Worm (Caenorhabditis elegans): ENCODE measurements around the gene ctsa-1.1.
A peak's percentile ranks its signal among the peaks of the same experiment; 100 is the strongest.

ctsa-1.1 gene

DNA sequence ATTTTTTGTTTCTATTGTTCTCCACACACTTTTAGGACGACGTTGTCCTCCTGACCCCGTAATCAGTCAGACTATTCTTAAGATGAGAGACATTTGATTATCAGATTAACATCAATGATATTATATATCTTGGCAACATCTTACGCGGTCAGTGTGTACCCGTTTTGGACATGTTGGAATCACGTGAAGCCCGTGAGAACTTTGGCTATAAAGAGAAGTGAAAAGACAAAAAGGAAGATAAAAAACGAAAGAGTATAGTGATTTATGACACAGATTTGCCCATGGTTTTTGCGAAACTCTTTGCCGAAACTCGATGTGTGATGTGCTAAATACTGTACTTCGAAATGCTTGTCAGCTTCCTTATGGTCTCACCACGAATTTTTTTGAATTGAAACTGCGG lies 7.8 kb downstream of the ctsa-1.1 start:
- TF ChIP-seq elt-1 (tag; optimal IDR thresholded peaks at IDR 0.05; ENCODE audit: borderline replicate concordance, insufficient read depth) (peak; percentile 29), nhr-12 (tag; optimal IDR thresholded peaks at IDR 0.05) (no peak), elt-3 (tag; optimal IDR thresholded peaks at IDR 0.05) (peak; percentile 25), zip-8 (tag; optimal IDR thresholded peaks at IDR 0.05) (no peak)

DNA sequence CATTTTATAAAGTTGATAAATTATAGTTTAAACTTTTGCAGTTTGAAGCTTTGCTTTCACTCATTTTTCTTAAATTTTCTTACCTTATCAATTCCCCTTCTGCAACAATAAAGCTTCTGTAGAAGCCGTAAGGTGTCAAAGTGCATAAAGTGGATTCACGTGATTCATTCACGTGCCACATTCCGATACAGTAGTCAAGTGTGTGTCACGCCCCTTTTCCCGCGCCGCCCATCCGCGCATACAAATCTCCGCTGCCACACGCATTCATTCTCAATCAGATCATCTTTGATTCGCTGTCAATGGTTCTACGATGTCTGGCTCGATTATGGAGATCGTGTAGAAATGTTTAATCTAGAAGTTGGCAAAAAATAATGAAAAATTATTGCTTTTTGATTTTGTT lies 9.6 kb downstream of the ctsa-1.1 start:
- TF ChIP-seq snpc-4 (tag; optimal IDR thresholded peaks at IDR 0.05) (no peak), lin-32 (GFP tag; optimal IDR thresholded peaks at IDR 0.05) (no peak), M03D4.4 (tag; optimal IDR thresholded peaks at IDR 0.05) (no peak)

DNA sequence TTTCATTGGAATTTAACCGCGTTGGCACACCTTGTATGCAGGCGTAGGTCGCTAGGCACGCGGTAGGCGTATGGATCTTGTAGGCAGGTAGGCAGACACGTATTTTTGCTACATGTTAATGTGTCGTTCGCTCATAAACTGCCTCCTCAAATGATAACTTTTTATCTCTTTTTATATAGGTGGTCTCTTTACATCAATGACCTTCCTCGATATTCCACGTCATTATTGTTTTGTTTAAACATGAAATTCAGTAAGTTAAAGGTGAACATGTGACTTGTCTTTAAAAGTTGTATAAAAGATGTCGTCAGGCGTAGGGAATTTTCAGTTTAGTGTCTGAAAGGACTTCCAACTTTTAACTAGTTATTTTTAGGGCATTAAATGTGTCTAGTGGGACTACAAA lies 10.2 kb downstream of the ctsa-1.1 start:
- TF ChIP-seq M03D4.4 (tag; optimal IDR thresholded peaks at IDR 0.05) (no peak), unc-39 (tag; optimal IDR thresholded peaks at IDR 0.05) (no peak), ceh-83 (GFP tag; optimal IDR thresholded peaks at IDR 0.05) (no peak), lin-13 (tag; optimal IDR thresholded peaks at IDR 0.05) (no peak), lin-32 (GFP tag; optimal IDR thresholded peaks at IDR 0.05) (no peak)

DNA sequence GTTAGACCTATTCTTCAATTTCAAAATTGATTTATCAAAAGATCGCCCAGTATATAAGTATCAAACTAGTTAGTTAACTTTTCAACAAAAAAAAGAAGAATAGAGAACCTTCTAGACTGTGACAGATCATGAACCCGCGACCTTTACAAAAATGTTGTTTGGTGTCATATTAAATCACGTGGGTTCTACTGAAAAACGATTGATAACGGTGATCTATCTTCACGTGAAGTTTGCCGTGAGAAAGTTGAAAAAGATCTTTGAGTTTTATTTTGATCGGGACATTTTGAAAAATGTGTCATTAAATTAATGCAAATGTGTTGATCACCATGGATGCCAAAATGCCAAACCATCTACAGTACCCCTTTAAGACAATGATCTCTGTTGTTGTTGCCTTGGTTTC lies 10.9 kb downstream of the ctsa-1.1 start:
- TF ChIP-seq lin-13 (tag; optimal IDR thresholded peaks at IDR 0.05) (no peak), cnd-1 (tag; optimal IDR thresholded peaks at IDR 0.05) (no peak), nhr-2 (tag; optimal IDR thresholded peaks at IDR 0.05) (no peak), hlh-1 (tag; optimal IDR thresholded peaks at IDR 0.05) (no peak), mls-2 (tag; optimal IDR thresholded peaks at IDR 0.05) (no peak), unc-62 (GFP tag; optimal IDR thresholded peaks at IDR 0.05) (no peak), blmp-1 (tag; optimal IDR thresholded peaks at IDR 0.05) (no peak), flh-1 (GFP tag; optimal IDR thresholded peaks at IDR 0.05) (no peak), elt-1 (tag; optimal IDR thresholded peaks at IDR 0.05; ENCODE audit: borderline replicate concordance, insufficient read depth) (no peak), ceh-39 (tag; optimal IDR thresholded peaks at IDR 0.05) (no peak), sem-2 (GFP tag; optimal IDR thresholded peaks at IDR 0.05) (no peak), zip-8 (tag; optimal IDR thresholded peaks at IDR 0.05) (no peak)

DNA sequence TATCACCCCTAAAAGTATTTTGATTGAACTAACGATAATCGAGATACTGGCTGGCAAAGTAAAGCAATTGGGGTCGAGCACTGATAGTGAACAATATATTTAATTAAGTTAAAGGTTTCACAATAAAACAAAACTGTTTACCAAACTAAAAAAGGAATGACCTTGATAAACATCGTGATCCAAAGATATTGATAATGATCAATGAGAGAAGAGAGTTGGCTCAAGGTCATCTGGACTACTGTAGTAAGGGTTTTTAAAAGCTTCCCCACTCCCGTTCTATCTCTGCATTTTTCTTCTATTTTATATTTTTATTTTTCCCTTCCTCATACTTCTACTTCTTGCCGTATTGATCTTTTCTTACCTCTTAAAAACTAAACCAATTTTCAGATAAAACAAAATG lies 12.1 kb downstream of the ctsa-1.1 start, which contains the start of gene F41C3.2:
Gene F41C3.2, plus strand, starts transcription at position 388 of the 400 bp plus-strand sequence.
- no peak for TF ChIP-seq hlh-1 (tag; optimal IDR thresholded peaks at IDR 0.05)
- no peak for TF ChIP-seq zip-8 (tag; optimal IDR thresholded peaks at IDR 0.05)
- no peak for TF ChIP-seq ces-1 (GFP tag; optimal IDR thresholded peaks at IDR 0.05)

DNA sequence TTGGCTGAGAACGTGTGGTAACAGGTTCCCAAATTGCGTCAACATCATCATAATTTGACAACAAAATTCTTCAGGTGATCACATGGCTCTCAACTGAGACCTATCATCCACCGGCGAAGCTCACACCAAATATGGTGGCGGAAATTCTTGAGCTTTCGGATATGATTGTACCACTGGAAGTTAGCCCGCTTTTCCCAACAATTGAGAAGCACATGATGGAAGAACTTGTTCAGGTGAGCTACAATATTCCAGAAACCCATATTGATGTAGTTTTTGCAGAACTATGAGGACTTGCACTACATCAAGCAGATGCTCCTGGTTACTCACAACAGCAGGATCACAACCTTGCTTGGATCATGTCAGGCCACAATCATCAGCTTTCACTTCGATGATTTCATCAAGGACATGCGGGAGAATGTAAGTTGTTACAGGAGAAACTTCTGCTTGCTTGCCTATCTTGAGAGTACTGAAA lies 14.8 kb downstream of the ctsa-1.1 start, which contains the start of gene F41C3.1:
Gene F41C3.1, plus strand, starts transcription at position 51 of the 472 bp plus-strand sequence.
- TF ChIP-seq pha-4 (tag; optimal IDR thresholded peaks at IDR 0.05), result no peak
- TF ChIP-seq unc-120 (tag; optimal IDR thresholded peaks at IDR 0.05; ENCODE audit: poor library complexity, severe bottlenecking), result no peak
- no peak for TF ChIP-seq mep-1 (tag; optimal IDR thresholded peaks at IDR 0.05)
- no peak for TF ChIP-seq M03D4.4 (tag; optimal IDR thresholded peaks at IDR 0.05)
- no peak for TF ChIP-seq lsy-2 (tag; optimal IDR thresholded peaks at IDR 0.05)
- no peak for TF ChIP-seq nhr-28 (tag; optimal IDR thresholded peaks at IDR 0.05)
- TF ChIP-seq nhr-2 (tag; optimal IDR thresholded peaks at IDR 0.05), result no peak
- no peak for TF ChIP-seq ceh-83 (GFP tag; optimal IDR thresholded peaks at IDR 0.05)

DNA sequence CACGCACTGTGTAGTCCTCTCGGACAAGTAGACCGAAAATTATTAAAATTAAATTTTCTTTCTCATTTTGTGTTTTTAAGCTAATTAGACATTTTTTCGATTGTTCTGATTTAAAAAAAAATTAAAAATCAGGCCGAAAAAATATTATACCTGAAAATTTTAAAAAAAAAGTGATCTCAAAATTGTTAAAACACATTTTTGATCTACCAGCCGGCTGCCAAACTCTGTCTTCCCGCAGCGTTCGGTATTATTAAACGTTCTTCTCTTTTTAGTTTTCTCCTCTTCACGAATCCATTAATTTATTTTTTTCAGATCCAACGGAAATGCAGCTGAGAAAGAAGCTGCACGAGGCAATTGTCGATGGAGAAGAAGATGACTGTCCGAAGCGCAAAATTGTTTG lies 15.7 kb downstream of the ctsa-1.1 start, which contains the start of gene C27D9.1:
Gene C27D9.1, plus strand, starts transcription at position 281 of the 400 bp plus-strand sequence.
- TF ChIP-seq ces-1 (GFP tag; optimal IDR thresholded peaks at IDR 0.05), result no peak
- TF ChIP-seq unc-39 (tag; optimal IDR thresholded peaks at IDR 0.05), result no peak
- no peak for TF ChIP-seq snpc-4 (tag; optimal IDR thresholded peaks at IDR 0.05)

DNA sequence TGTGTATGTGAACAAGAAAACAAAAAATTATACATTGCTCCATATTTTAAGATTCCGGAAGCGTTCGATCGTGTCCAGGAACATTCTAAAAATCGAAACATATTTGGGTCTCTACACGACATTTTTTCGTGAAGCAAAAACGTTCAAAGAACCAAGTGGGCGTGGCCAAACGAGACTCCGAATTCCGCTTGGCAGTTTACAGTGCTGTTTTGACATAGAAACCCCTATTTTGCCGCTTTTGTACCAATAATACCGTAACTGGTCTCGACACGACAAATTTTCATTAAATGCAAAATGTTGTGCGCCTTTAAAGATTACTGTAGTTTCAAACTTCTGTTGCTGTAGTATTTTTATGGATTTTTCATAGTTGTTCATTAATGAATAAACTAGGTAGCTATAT lies 18.2 kb downstream of the ctsa-1.1 start:
- TF ChIP-seq tbx-8 (GFP tag; optimal IDR thresholded peaks at IDR 0.05), result no peak
- TF ChIP-seq mab-5 (tag; optimal IDR thresholded peaks at IDR 0.05), result no peak
- TF ChIP-seq ceh-39 (tag; optimal IDR thresholded peaks at IDR 0.05), result no peak
- TF ChIP-seq hlh-1 (tag; optimal IDR thresholded peaks at IDR 0.05), result no peak

All from whole organism, mixed stage, embryonic.